Worm (Caenorhabditis elegans) whole organism, late embryonic: ENCODE measurements around the gene dnc-3.

ENCODE experiments used
- ceh-31 ChIP-seq: sonication (generic microtip); optimal IDR thresholded peaks from 2 replicates; lab custom pipeline; 2016; ENCODE audit warnings: missing genetic modification characterization, missing compliant biosample characterization
- fkh-10 ChIP-seq: fragments of 150-350 bp; optimal IDR thresholded peaks from 2 replicates; lab custom pipeline; 2014; ENCODE audit warnings: missing biosample characterization, missing genetic modification reagents, missing genetic modification characterization
- pag-3 ChIP-seq: sonication (generic microtip); optimal IDR thresholded peaks from 2 replicates; lab custom pipeline; 2016; ENCODE audit warnings: missing compliant biosample characterization, missing genetic modification characterization, borderline replicate concordance
- pha-4 ChIP-seq: fragments of 150-350 bp; optimal IDR thresholded peaks from 2 replicates; lab custom pipeline; 2018; ENCODE audit warnings: missing biosample characterization, missing genetic modification reagents, missing genetic modification characterization

ce11 chrII:3581752-3582151 is 28.2 kb downstream of the dnc-3 start, which contains the start of gene srh-59:
- TF ChIP-seq pha-4 (tag; lab: Kevin White, UChicago) (no peak), pag-3 (tag; lab: Kevin White, UChicago) (no peak), ceh-31 (tag; lab: Kevin White, UChicago) (no peak), fkh-10 (GFP tag; lab: Kevin White, UChicago) (no peak)
